Fruit fly (Drosophila melanogaster) whole organism, embryonic: Measurements from ENCODE around the gene CG12239.

Experiments used
- Atf3 ChIP-seq: fragments of 200-800 bp; sonication (Bioruptor generic); optimal IDR thresholded peaks from 3 replicates; lab custom pipeline; 2016; ENCODE audit warnings: missing biosample characterization, missing genetic modification characterization
- BtbVII ChIP-seq: fragments of 200-800 bp; sonication (Bioruptor generic); optimal IDR thresholded peaks from 3 replicates; lab custom pipeline; 2017; ENCODE audit warnings: missing biosample characterization, mild to moderate bottlenecking, missing genetic modification characterization
- CG10209 ChIP-seq: fragments of 200-800 bp; sonication (Bioruptor generic); optimal IDR thresholded peaks from 3 replicates; lab custom pipeline; 2017; ENCODE audit warnings: missing biosample characterization, mild to moderate bottlenecking, missing genetic modification characterization, missing genetic modification reagents
- CG10543 ChIP-seq: fragments of 200-800 bp; sonication (Bioruptor generic); optimal IDR thresholded peaks from 3 replicates; lab custom pipeline; 2017; ENCODE audit warnings: missing biosample characterization, mild to moderate bottlenecking, missing genetic modification characterization, moderate library complexity
- CG11456 ChIP-seq: fragments of 200-800 bp; sonication (Bioruptor generic); IDR thresholded peaks from 3 replicates; pipeline ENCODE4 v1.3.6; 2022; ENCODE audit warnings: missing biosample characterization, missing genetic modification characterization
- CG11723 ChIP-seq: fragments of 200-800 bp; sonication (Bioruptor generic); optimal IDR thresholded peaks from 2 replicates; lab custom pipeline; 2017; ENCODE audit warnings: missing biosample characterization, mild to moderate bottlenecking, missing genetic modification characterization
- CG12155 ChIP-seq: fragments of 200-800 bp; sonication (Bioruptor generic); optimal IDR thresholded peaks from 3 replicates; lab custom pipeline; 2016; ENCODE audit warnings: missing biosample characterization, missing genetic modification characterization
- CG13424 ChIP-seq: fragments of 200-800 bp; sonication (Bioruptor generic); optimal IDR thresholded peaks from 2 replicates; lab custom pipeline; 2019; ENCODE audit warnings: missing biosample characterization, mild to moderate bottlenecking, missing genetic modification characterization, moderate library complexity
- CG13624 ChIP-seq: fragments of 200-800 bp; sonication (Bioruptor generic); optimal IDR thresholded peaks from 2 replicates; lab custom pipeline; 2016; ENCODE audit warnings: missing biosample characterization, missing genetic modification characterization
- CG15479 ChIP-seq: fragments of 200-800 bp; sonication (Bioruptor generic); optimal IDR thresholded peaks from 3 replicates; lab custom pipeline; 2019; ENCODE audit warnings: missing biosample characterization, mild to moderate bottlenecking, missing genetic modification characterization, moderate library complexity
- CG16815 ChIP-seq: fragments of 200-800 bp; sonication (Bioruptor generic); optimal IDR thresholded peaks from 3 replicates; lab custom pipeline; 2017; ENCODE audit warnings: missing biosample characterization, mild to moderate bottlenecking, missing genetic modification characterization
- CG17385 ChIP-seq: fragments of 200-800 bp; sonication (Bioruptor generic); optimal IDR thresholded peaks from 3 replicates; lab custom pipeline; 2018; ENCODE audit warnings: missing biosample characterization, mild to moderate bottlenecking, missing genetic modification characterization
- CG18476 ChIP-seq: fragments of 200-800 bp; sonication (Bioruptor generic); optimal IDR thresholded peaks from 2 replicates; lab custom pipeline; 2016; ENCODE audit warnings: missing biosample characterization, mild to moderate bottlenecking, missing genetic modification characterization
- CG18619 ChIP-seq: fragments of 200-800 bp; sonication (Bioruptor generic); optimal IDR thresholded peaks from 3 replicates; lab custom pipeline; 2017; ENCODE audit warnings: missing biosample characterization, mild to moderate bottlenecking, missing genetic modification characterization
- CG2129 ChIP-seq: fragments of 200-800 bp; sonication (Bioruptor generic); IDR thresholded peaks from 2 replicates; pipeline ENCODE4 v1.3.6; 2022; ENCODE audit warnings: missing biosample characterization, missing genetic modification characterization; ENCODE audit not compliant: partially characterized antibody
- CG2889 ChIP-seq: fragments of 200-800 bp; sonication (Bioruptor generic); IDR thresholded peaks from 3 replicates; pipeline ENCODE4 v1.3.6; 2022; ENCODE audit warnings: missing biosample characterization, missing genetic modification characterization
- CG6254 ChIP-seq: fragments of 200-800 bp; sonication (Bioruptor generic); optimal IDR thresholded peaks from 3 replicates; lab custom pipeline; 2017; ENCODE audit warnings: mild to moderate bottlenecking, missing biosample characterization, missing genetic modification reagents, missing genetic modification characterization
- CG6654 ChIP-seq: fragments of 200-800 bp; sonication (Bioruptor generic); optimal IDR thresholded peaks from 2 replicates; lab custom pipeline; 2017; ENCODE audit warnings: missing biosample characterization, mild to moderate bottlenecking, missing genetic modification characterization
- CG7271 ChIP-seq: fragments of 200-800 bp; sonication (Bioruptor generic); optimal IDR thresholded peaks from 2 replicates; lab custom pipeline; 2018; ENCODE audit warnings: missing biosample characterization, mild to moderate bottlenecking, missing genetic modification characterization, moderate library complexity
- CHES-1-like ChIP-seq: fragments of 200-800 bp; sonication (Bioruptor generic); optimal IDR thresholded peaks from 2 replicates; lab custom pipeline; 2016; ENCODE audit warnings: missing biosample characterization, missing genetic modification characterization
- D19A ChIP-seq: fragments of 200-800 bp; optimal IDR thresholded peaks from 3 replicates; lab custom pipeline; 2019; ENCODE audit warnings: missing biosample characterization, mild to moderate bottlenecking, missing genetic modification characterization, moderate library complexity
- ERR ChIP-seq: fragments of 200-800 bp; sonication (Bioruptor generic); optimal IDR thresholded peaks from 2 replicates; lab custom pipeline; 2016; ENCODE audit warnings: missing biosample characterization, missing genetic modification characterization
- Eip74EF ChIP-seq, 2 experiments: fragments of 200-800 bp in 1 of 2; fragments of >200 bp in 1 of 2; sonication (Bioruptor generic) in 1 of 2; optimal IDR thresholded peaks; 2 replicates each; lab custom pipeline; 2017 to 2019; ENCODE audit warnings: missing biosample characterization in 2 of 2, missing genetic modification characterization in 2 of 2, mild to moderate bottlenecking in 1 of 2, moderate library complexity in 1 of 2
- HLH54F ChIP-seq: fragments of 200-800 bp; sonication (Bioruptor generic); optimal IDR thresholded peaks from 3 replicates; lab custom pipeline; 2016; ENCODE audit warnings: missing biosample characterization, missing genetic modification characterization
- Hsf ChIP-seq: fragments of 200-800 bp; sonication (Bioruptor generic); optimal IDR thresholded peaks from 3 replicates; lab custom pipeline; 2016; ENCODE audit warnings: missing biosample characterization, missing genetic modification characterization
- MBD-R2 ChIP-seq: fragments of 200-800 bp; sonication (Bioruptor generic); IDR thresholded peaks from 2 replicates; pipeline ENCODE4 v1.3.6; 2022; ENCODE audit warnings: missing biosample characterization, missing genetic modification characterization
- Max ChIP-seq: fragments of 200-800 bp; sonication (Bioruptor generic); optimal IDR thresholded peaks from 2 replicates; lab custom pipeline; 2016; ENCODE audit warnings: missing biosample characterization, mild to moderate bottlenecking, missing genetic modification characterization
- Poxn ChIP-seq: fragments of 200-800 bp; sonication (Bioruptor generic); IDR thresholded peaks from 2 replicates; pipeline ENCODE4 v1.3.6; 2022; ENCODE audit warnings: missing biosample characterization, missing genetic modification characterization
- Rfx ChIP-seq: fragments of 200-800 bp; sonication (Bioruptor generic); IDR thresholded peaks from 2 replicates; pipeline ENCODE4 v1.3.6; 2022; ENCODE audit warnings: missing biosample characterization, missing genetic modification characterization
- Six4 ChIP-seq: fragments of 200-800 bp; sonication (Bioruptor generic); optimal IDR thresholded peaks from 2 replicates; lab custom pipeline; 2016; ENCODE audit warnings: missing biosample characterization, missing genetic modification characterization
- Sox102F ChIP-seq: fragments of 200-800 bp; sonication (Bioruptor generic); optimal IDR thresholded peaks from 2 replicates; lab custom pipeline; 2018; ENCODE audit warnings: missing biosample characterization, mild to moderate bottlenecking, missing genetic modification characterization, moderate library complexity
- Vsx1 ChIP-seq: fragments of 200-800 bp; sonication (Bioruptor generic); optimal IDR thresholded peaks from 2 replicates; lab custom pipeline; 2017; ENCODE audit warnings: missing biosample characterization, mild to moderate bottlenecking, missing genetic modification characterization, missing genetic modification reagents
- br ChIP-seq: fragments of >200 bp; optimal IDR thresholded peaks from 2 replicates; lab custom pipeline; 2017
- da ChIP-seq: fragments of 200-800 bp; sonication (Bioruptor generic); optimal IDR thresholded peaks from 2 replicates; lab custom pipeline; 2016; ENCODE audit warnings: missing biosample characterization, missing genetic modification characterization
- dati ChIP-seq: fragments of 200-800 bp; sonication (Bioruptor generic); IDR thresholded peaks from 2 replicates; pipeline ENCODE4 v1.3.6; 2022; ENCODE audit warnings: missing biosample characterization, missing genetic modification characterization
- en ChIP-seq: fragments of 200-800 bp; sonication (Bioruptor generic); optimal IDR thresholded peaks from 2 replicates; lab custom pipeline; 2016; ENCODE audit warnings: missing biosample characterization, missing genetic modification characterization
- eyg ChIP-seq: fragments of 200-800 bp; sonication (Bioruptor generic); optimal IDR thresholded peaks from 3 replicates; lab custom pipeline; 2016; ENCODE audit warnings: missing biosample characterization, missing genetic modification characterization
- fd102C ChIP-seq: fragments of 200-800 bp; sonication (Bioruptor generic); optimal IDR thresholded peaks from 2 replicates; lab custom pipeline; 2018; ENCODE audit warnings: missing biosample characterization, mild to moderate bottlenecking, missing genetic modification characterization, moderate library complexity
- grau ChIP-seq: fragments of 200-800 bp; optimal IDR thresholded peaks from 3 replicates; lab custom pipeline; 2019; ENCODE audit warnings: missing biosample characterization, mild to moderate bottlenecking, missing genetic modification characterization, moderate library complexity
- hkb ChIP-seq, 2 experiments: fragments of 200-800 bp in 1 of 2; fragments of >200 bp in 1 of 2; sonication (Bioruptor generic) in 1 of 2; IDR thresholded peaks in 1 of 2; optimal IDR thresholded peaks in 1 of 2; 2 replicates each; pipeline versions ENCODE4 v1.3.6 to Lab custom; 2017 to 2022; ENCODE audit warnings: missing biosample characterization in 1 of 2, missing genetic modification characterization in 1 of 2
- jing ChIP-seq: fragments of 200-800 bp; sonication (Bioruptor generic); optimal IDR thresholded peaks from 2 replicates; lab custom pipeline; 2018; ENCODE audit warnings: missing biosample characterization, mild to moderate bottlenecking, missing genetic modification characterization
- kay ChIP-seq: fragments of 200-800 bp; sonication (Bioruptor generic); optimal IDR thresholded peaks from 2 replicates; lab custom pipeline; 2016; ENCODE audit warnings: missing biosample characterization, missing genetic modification characterization
- kni ChIP-seq: fragments of 200-800 bp; sonication (Bioruptor generic); optimal IDR thresholded peaks from 3 replicates; lab custom pipeline; 2017; ENCODE audit warnings: mild to moderate bottlenecking, missing biosample characterization, missing genetic modification reagents, missing genetic modification characterization
- lilli ChIP-seq: fragments of 200-800 bp; sonication (Bioruptor generic); optimal IDR thresholded peaks from 3 replicates; lab custom pipeline; 2016; ENCODE audit warnings: missing biosample characterization, missing genetic modification characterization
- pfk ChIP-seq: fragments of 200-800 bp; sonication (Bioruptor generic); optimal IDR thresholded peaks from 2 replicates; lab custom pipeline; 2018; ENCODE audit warnings: missing biosample characterization, mild to moderate bottlenecking, missing genetic modification characterization, moderate library complexity
- phol ChIP-seq: fragments of 200-800 bp; sonication (Bioruptor generic); optimal IDR thresholded peaks from 3 replicates; lab custom pipeline; 2018; ENCODE audit warnings: missing biosample characterization, mild to moderate bottlenecking, missing genetic modification characterization, moderate library complexity
- seq ChIP-seq: fragments of 200-800 bp; sonication (Bioruptor generic); IDR thresholded peaks from 2 replicates; pipeline ENCODE4 v1.3.6; 2022; ENCODE audit warnings: missing biosample characterization, missing genetic modification characterization

Gene CG12239

DNA sequence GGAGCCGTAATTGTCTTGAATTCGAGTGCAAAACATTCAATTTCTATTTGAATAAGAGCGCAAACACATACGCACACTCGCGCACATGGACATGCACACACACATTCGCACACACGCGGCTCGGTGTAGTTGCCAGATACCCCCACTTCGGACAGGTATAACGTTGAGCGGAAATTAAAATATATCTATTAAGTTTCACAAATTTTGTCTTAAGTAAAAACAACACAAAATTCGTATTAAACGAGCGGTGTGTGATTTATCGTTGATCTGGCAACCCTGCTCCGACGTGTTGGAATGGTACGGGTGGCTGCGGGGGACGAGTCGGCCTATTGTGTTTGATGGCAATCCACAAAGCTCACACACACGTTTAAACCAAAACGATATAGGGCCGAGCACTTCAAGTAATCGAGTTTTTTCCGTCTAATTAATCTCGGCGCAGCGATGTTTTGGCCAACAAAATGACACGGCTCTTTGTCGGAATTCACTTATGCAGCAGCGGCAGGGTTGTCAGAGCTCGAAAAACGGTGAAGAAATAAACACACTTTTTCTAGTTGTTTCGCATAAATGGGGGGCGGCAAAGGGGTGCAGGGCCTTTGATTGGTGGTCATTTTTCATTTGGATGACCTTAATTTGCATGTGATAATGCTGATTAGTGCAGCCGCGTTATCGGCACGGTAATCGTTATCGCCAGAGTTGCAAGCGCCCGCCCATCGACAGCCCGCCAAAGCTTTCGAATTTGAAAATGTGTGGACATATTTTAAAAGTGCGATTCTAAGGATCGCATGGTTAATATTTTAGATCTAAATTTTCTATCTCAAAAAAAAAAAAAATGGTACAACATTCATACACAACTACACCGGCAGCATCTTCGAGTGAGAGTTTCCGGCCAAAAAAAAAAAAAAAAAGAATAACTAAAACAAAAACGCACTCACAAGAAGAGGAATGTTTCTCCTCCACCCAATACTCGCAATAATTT lies 45.8 kb upstream of the CG12239 start (continued):
- TF ChIP-seq pfk (GFP tag; lab: Kevin White, UChicago) (peak; percentile 7), CG6654 (GFP tag; lab: Kevin White, UChicago) (peak; percentile 12), kni (GFP tag; lab: Kevin White, UChicago) (peak; percentile 55), Rfx (GFP tag; lab: Robert Waterston, UW) (peak; percentile 90), seq (GFP tag; lab: Robert Waterston, UW) (peak; percentile 74), da (GFP tag; lab: Kevin White, UChicago) (no peak), ERR (GFP tag; lab: Kevin White, UChicago) (no peak), CG18476 (GFP tag; lab: Kevin White, UChicago) (no peak), en (GFP tag; lab: Kevin White, UChicago) (peak; percentile 18), Six4 (GFP tag; lab: Kevin White, UChicago) (no peak), kay (GFP tag; lab: Kevin White, UChicago) (no peak), Sox102F (GFP tag; lab: Kevin White, UChicago) (peak; percentile 78), BtbVII (GFP tag; lab: Kevin White, UChicago) (peak; percentile 61), CG13424 (tag; lab: Kevin White, UChicago) (peak; percentile 82), CG17385 (GFP tag; lab: Kevin White, UChicago) (peak; percentile 71), br (lab: Kevin White, UChicago) (no peak), CG13624 (GFP tag; lab: Kevin White, UChicago) (peak; percentile 53), CG10543 (GFP tag; lab: Kevin White, UChicago) (peak; percentile 79), CG10209 (GFP tag; lab: Kevin White, UChicago) (peak; percentile 72), phol (tag; lab: Kevin White, UChicago) (peak; percentile 67), grau (tag; lab: Kevin White, UChicago) (peak; percentile 71), CG16815 (GFP tag; lab: Kevin White, UChicago) (peak; percentile 46), CHES-1-like (GFP tag; lab: Kevin White, UChicago) (no peak), CG15479 (GFP tag; lab: Kevin White, UChicago) (no peak), Poxn (GFP tag; lab: Robert Waterston, UW) (no peak), CG7271 (no peak), CG18619 (GFP tag; lab: Kevin White, UChicago) (peak; percentile 72), CG12155 (GFP tag; lab: Kevin White, UChicago) (peak; percentile 63), CG6254 (GFP tag; lab: Kevin White, UChicago) (peak; percentile 0), Hsf (peak; percentile 48), CG2889 (GFP tag; lab: Robert Waterston, UW) (peak; percentile 54; the same call in 1 of the 3 replicates), hkb (optimal IDR thresholded peaks at IDR 0.05; lab: Kevin White, UChicago) (no peak), hkb (GFP tag; IDR thresholded peaks at IDR 0.05; lab: Robert Waterston, UW) (peak; percentile 80), Vsx1 (GFP tag; lab: Kevin White, UChicago) (peak; percentile 3), CG2129 (GFP tag; lab: Robert Waterston, UW) (no peak), MBD-R2 (GFP tag; lab: Robert Waterston, UW) (no peak; the same call in 1 of the 2 replicates), Eip74EF (GFP tag; optimal IDR thresholded peaks at IDR 0.05; lab: Kevin White, UChicago) (peak in 1 of 2 experiments; percentile 53), HLH54F (peak; percentile 62), D19A (tag; lab: Kevin White, UChicago) (peak; percentile 53), fd102C (no peak), jing (peak; percentile 40), eyg (GFP tag; lab: Kevin White, UChicago) (no peak), CG11456 (GFP tag; lab: Robert Waterston, UW) (peak; percentile 89), lilli (GFP tag; lab: Kevin White, UChicago) (peak; percentile 76), dati (GFP tag; lab: Robert Waterston, UW) (0 out of 2 replicates have a peak, but pooled peaks have one; percentile 32), Max (GFP tag; lab: Kevin White, UChicago) (peak; percentile 45), Atf3 (GFP tag; lab: Kevin White, UChicago) (no peak), CG11723 (GFP tag; lab: Kevin White, UChicago) (peak; percentile 60)
